Worm (Caenorhabditis elegans): ENCODE data around the gene Y37D8A.4.

Y37D8A.4 gene

ce11 chrIII:12838913-12839366 is at the start of gene Y37D8A.4:
Y37D8A.4 (minus strand) TSS chrIII:12838963.
- TF ChIP-seq tra-4 (tag; optimal IDR thresholded peaks at IDR 0.05) (no peak), hmg-4 (GFP tag; optimal IDR thresholded peaks at IDR 0.05) (no peak), pes-1 (GFP tag; IDR thresholded peaks at IDR 0.05) (no peak), scrt-1 (GFP tag; IDR thresholded peaks at IDR 0.05) (no peak), ceh-36 (tag; optimal IDR thresholded peaks at IDR 0.05) (no peak), ets-7 (tag; optimal IDR thresholded peaks at IDR 0.05) (no peak), hnd-1 (tag; optimal IDR thresholded peaks at IDR 0.05) (no peak), ama-1 (optimal IDR thresholded peaks at IDR 0.05) (no peak), flt-1 (GFP tag; IDR thresholded peaks at IDR 0.05) (no peak), ceh-13 (GFP tag; optimal IDR thresholded peaks at IDR 0.05) (no peak)

- no peak for TF ChIP-seq ama-1 (optimal IDR thresholded peaks at IDR 0.05)
- no peak for TF ChIP-seq ets-7 (tag; optimal IDR thresholded peaks at IDR 0.05)
- TF ChIP-seq hnd-1 (tag; optimal IDR thresholded peaks at IDR 0.05), result no peak
- TF ChIP-seq B0310.2 (tag; optimal IDR thresholded peaks at IDR 0.05), result no peak
- no peak for TF ChIP-seq tbx-11 (GFP tag; IDR thresholded peaks at IDR 0.05)
- no peak for TF ChIP-seq aly-1 (tag; optimal IDR thresholded peaks at IDR 0.05)
- no peak for TF ChIP-seq scrt-1 (GFP tag; IDR thresholded peaks at IDR 0.05)
- TF ChIP-seq ceh-13 (GFP tag; optimal IDR thresholded peaks at IDR 0.05), result no peak
- no peak for TF ChIP-seq flt-1 (GFP tag; IDR thresholded peaks at IDR 0.05)
- TF ChIP-seq sea-1 (GFP tag; conservative IDR thresholded peaks at IDR 0.05), result no peak
- no peak for TF ChIP-seq ceh-36 (tag; optimal IDR thresholded peaks at IDR 0.05)
- no peak for TF ChIP-seq hmbx-1 (tag; optimal IDR thresholded peaks at IDR 0.05)
- no peak for TF ChIP-seq tra-4 (tag; optimal IDR thresholded peaks at IDR 0.05)
- no peak for TF ChIP-seq F13C5.2 (tag; optimal IDR thresholded peaks at IDR 0.05)
- TF ChIP-seq pes-1 (GFP tag; IDR thresholded peaks at IDR 0.05), result no peak
- TF ChIP-seq hmg-4 (GFP tag; optimal IDR thresholded peaks at IDR 0.05), result no peak
- no peak for TF ChIP-seq tbx-37 (GFP tag; conservative IDR thresholded peaks at IDR 0.05)
Observed at ce11 chrIII:12885153-12885552, 46.4 kb upstream of the Y37D8A.4 start.

ce11 chrIII:12880704-12881103 is 41.9 kb upstream of the Y37D8A.4 start:
- TF ChIP-seq ets-7 (tag; optimal IDR thresholded peaks at IDR 0.05), result no peak
- TF ChIP-seq ama-1 (optimal IDR thresholded peaks at IDR 0.05), result no peak
- TF ChIP-seq aly-1 (tag; optimal IDR thresholded peaks at IDR 0.05), result no peak

- TF ChIP-seq tbx-37 (GFP tag; conservative IDR thresholded peaks at IDR 0.05) (no peak), sea-1 (GFP tag; conservative IDR thresholded peaks at IDR 0.05) (0 out of 2 replicates have a peak, but pooled peaks have one; percentile 7)
Observed at ce11 chrIII:12877527-12878234, 38.9 kb upstream of the Y37D8A.4 start, which contains the start of the genes cec-7 and enu-3.5. cec-7 (minus strand) TSS chrIII:12877577. enu-3.5 (plus strand) TSS chrIII:12878196.

- TF ChIP-seq B0310.2 (tag; optimal IDR thresholded peaks at IDR 0.05), result no peak
- no peak for TF ChIP-seq hmg-4 (GFP tag; optimal IDR thresholded peaks at IDR 0.05)
- no peak for TF ChIP-seq flt-1 (GFP tag; IDR thresholded peaks at IDR 0.05)
- TF ChIP-seq hmbx-1 (tag; optimal IDR thresholded peaks at IDR 0.05), result no peak
- no peak for TF ChIP-seq tbx-11 (GFP tag; IDR thresholded peaks at IDR 0.05)
- TF ChIP-seq ceh-13 (GFP tag; optimal IDR thresholded peaks at IDR 0.05), result no peak
- no peak for TF ChIP-seq tbx-37 (GFP tag; conservative IDR thresholded peaks at IDR 0.05)
- no peak for TF ChIP-seq sea-1 (GFP tag; conservative IDR thresholded peaks at IDR 0.05)
- TF ChIP-seq ama-1 (optimal IDR thresholded peaks at IDR 0.05), result no peak
- TF ChIP-seq aly-1 (tag; optimal IDR thresholded peaks at IDR 0.05), result no peak
- TF ChIP-seq pes-1 (GFP tag; IDR thresholded peaks at IDR 0.05), result no peak
- no peak for TF ChIP-seq ets-7 (tag; optimal IDR thresholded peaks at IDR 0.05)
Observed at ce11 chrIII:12875653-12876052, 36.9 kb upstream of the Y37D8A.4 start.

- TF ChIP-seq ama-1 (optimal IDR thresholded peaks at IDR 0.05) (no peak), scrt-1 (GFP tag; IDR thresholded peaks at IDR 0.05) (no peak), pes-1 (GFP tag; IDR thresholded peaks at IDR 0.05) (peak; percentile 81), tbx-37 (GFP tag; conservative IDR thresholded peaks at IDR 0.05) (peak; percentile 69; the same call in 1 of the 2 replicates), B0310.2 (tag; optimal IDR thresholded peaks at IDR 0.05) (no peak), ceh-13 (GFP tag; optimal IDR thresholded peaks at IDR 0.05) (peak; percentile 34), flt-1 (GFP tag; IDR thresholded peaks at IDR 0.05) (peak; percentile 68; the same call in 1 of the 2 replicates), tbx-11 (GFP tag; IDR thresholded peaks at IDR 0.05) (peak; percentile 63; the same call in 1 of the 2 replicates), hmg-4 (GFP tag; optimal IDR thresholded peaks at IDR 0.05) (peak; percentile 41), F13C5.2 (tag; optimal IDR thresholded peaks at IDR 0.05) (peak; percentile 91), tra-4 (tag; optimal IDR thresholded peaks at IDR 0.05) (no peak), ceh-36 (tag; optimal IDR thresholded peaks at IDR 0.05) (peak; percentile 54), hnd-1 (tag; optimal IDR thresholded peaks at IDR 0.05) (peak; percentile 48), hmbx-1 (tag; optimal IDR thresholded peaks at IDR 0.05) (peak; percentile 33), aly-1 (tag; optimal IDR thresholded peaks at IDR 0.05) (no peak), sea-1 (GFP tag; conservative IDR thresholded peaks at IDR 0.05) (0 out of 2 replicates have a peak, but pooled peaks have one; percentile 22), ets-7 (tag; optimal IDR thresholded peaks at IDR 0.05) (peak; percentile 3)
Observed at ce11 chrIII:12874606-12875066, 35.9 kb upstream of the Y37D8A.4 start, which contains the start of the genes mrg-1 and spcs-2. mrg-1 (minus strand) TSS chrIII:12874656. spcs-2 (plus strand) TSS chrIII:12875031.

ce11 chrIII:12870060-12870696 is 31.4 kb upstream of the Y37D8A.4 start, which contains the start of gene Y37D8A.6:
Y37D8A.6 (minus strand) TSS chrIII:12870297.
- peak; percentile 9 for TF ChIP-seq F13C5.2 (tag; optimal IDR thresholded peaks at IDR 0.05)
- no peak for TF ChIP-seq tra-4 (tag; optimal IDR thresholded peaks at IDR 0.05)

Measured in whole organism, early embryonic.